Fruit fly (Drosophila melanogaster): ENCODE measurements around the gene Hmx.

Gene Hmx

DNA sequence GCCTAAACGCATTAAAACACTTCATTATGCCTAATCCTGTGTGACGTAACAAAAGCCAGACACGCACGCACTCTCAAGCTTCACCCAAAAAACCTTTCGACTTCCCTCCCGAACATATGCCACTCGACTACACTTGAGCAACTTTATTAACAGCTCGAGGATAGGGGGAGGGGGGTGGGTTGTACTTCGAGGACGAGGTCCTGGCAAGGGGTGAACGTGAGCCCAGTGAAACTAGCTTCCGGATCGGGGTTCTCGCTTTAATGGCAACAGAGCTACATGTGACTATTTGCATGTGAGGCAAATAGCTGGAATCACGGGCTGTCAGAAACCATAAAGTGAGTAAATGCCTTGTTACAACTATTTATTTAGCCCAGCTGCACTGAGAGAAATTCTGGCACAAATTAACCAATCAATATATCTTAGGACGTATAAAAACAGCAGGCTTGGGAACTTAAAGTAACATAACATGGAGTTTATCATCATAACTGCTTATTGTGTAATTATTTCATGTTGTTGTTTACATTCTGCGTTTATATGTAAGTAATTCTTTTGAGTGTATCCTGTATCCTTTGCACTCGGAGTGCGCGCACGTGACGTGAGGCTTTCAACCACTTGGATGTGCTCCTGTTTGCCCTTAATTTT is 7.8 kb upstream of the Hmx start (continued):
- peak; percentile 80 for TF ChIP-seq CG10979 (tag; optimal IDR thresholded peaks at IDR 0.05)
- TF ChIP-seq HmgZ (tag; optimal IDR thresholded peaks at IDR 0.05): no peak
- TF ChIP-seq her (GFP tag; optimal IDR thresholded peaks at IDR 0.05): peak; percentile 33
- no peak for TF ChIP-seq CG43689 (GFP tag; IDR thresholded peaks at IDR 0.05)
- TF ChIP-seq CG10462 (GFP tag; optimal IDR thresholded peaks at IDR 0.05): peak; percentile 57
- TF ChIP-seq CG1792 (GFP tag; optimal IDR thresholded peaks at IDR 0.05): peak; percentile 1
- peak; percentile 49 for TF ChIP-seq Antp (GFP tag; optimal IDR thresholded peaks at IDR 0.05)
- no peak for TF ChIP-seq CG16779 (GFP tag; IDR thresholded peaks at IDR 0.05)
- TF ChIP-seq CG30020 (tag; optimal IDR thresholded peaks at IDR 0.05): no peak
- peak; percentile 40 for TF ChIP-seq Spps (tag; optimal IDR thresholded peaks at IDR 0.05)
- 0 out of 2 replicates have a peak, but pooled peaks have one; percentile 9 for TF ChIP-seq CG3847 (GFP tag; IDR thresholded peaks at IDR 0.05)
- TF ChIP-seq Hr51 (GFP tag; optimal IDR thresholded peaks at IDR 0.05): no peak
- TF ChIP-seq CG4707 (GFP tag; optimal IDR thresholded peaks at IDR 0.05): no peak
- TF ChIP-seq fu2 (GFP tag; optimal IDR thresholded peaks at IDR 0.05): no peak
- TF ChIP-seq CG10565 (GFP tag; optimal IDR thresholded peaks at IDR 0.05): peak; percentile 33
- TF ChIP-seq Hsf (GFP tag; optimal IDR thresholded peaks at IDR 0.05): peak; percentile 44
- peak; percentile 25 for TF ChIP-seq CG8290 (GFP tag; optimal IDR thresholded peaks at IDR 0.05)
- no peak for TF ChIP-seq CG8290 (tag; optimal IDR thresholded peaks at IDR 0.05)
- TF ChIP-seq CG10209 (GFP tag; optimal IDR thresholded peaks at IDR 0.05): peak; percentile 42
- TF ChIP-seq NC2α (GFP tag; optimal IDR thresholded peaks at IDR 0.05): peak; percentile 8
- TF ChIP-seq tll (GFP tag; optimal IDR thresholded peaks at IDR 0.05): peak in 1 of 2 experiments; percentile 47
- peak; percentile 49; the same call in 1 of the 2 replicates for TF ChIP-seq CG17328 (GFP tag; IDR thresholded peaks at IDR 0.05)
- TF ChIP-seq CG11093 (GFP tag; IDR thresholded peaks at IDR 0.05): no peak
- TF ChIP-seq bab2 (GFP tag; optimal IDR thresholded peaks at IDR 0.05): peak; percentile 57
- no peak for TF ChIP-seq disco-r (GFP tag; optimal IDR thresholded peaks at IDR 0.05)
- TF ChIP-seq Pdp1 (GFP tag; optimal IDR thresholded peaks at IDR 0.05): peak in 1 of 2 experiments; percentile 3
- peak; percentile 40 for TF ChIP-seq CG6813 (GFP tag; optimal IDR thresholded peaks at IDR 0.05)
- peak; percentile 39; the same call in 1 of the 2 replicates for TF ChIP-seq HLH3B (GFP tag; IDR thresholded peaks at IDR 0.05)
- TF ChIP-seq CG17385 (GFP tag; optimal IDR thresholded peaks at IDR 0.05): peak; percentile 41
- TF ChIP-seq knrl (GFP tag; IDR thresholded peaks at IDR 0.05; ENCODE audit: partially characterized antibody): no peak
- no peak for TF ChIP-seq kay (GFP tag; optimal IDR thresholded peaks at IDR 0.05)
- TF ChIP-seq phol (tag; optimal IDR thresholded peaks at IDR 0.05): peak; percentile 70
- no peak for TF ChIP-seq lab (GFP tag; optimal IDR thresholded peaks at IDR 0.05)
- no peak for TF ChIP-seq Max (GFP tag; optimal IDR thresholded peaks at IDR 0.05)
- peak; percentile 64 for TF ChIP-seq Ssrp (tag; optimal IDR thresholded peaks at IDR 0.05)
- TF ChIP-seq CG32772 (GFP tag; IDR thresholded peaks at IDR 0.05): peak; percentile 41; the same call in 1 of the 2 replicates
- no peak; the same call in 2 of the 3 replicates for TF ChIP-seq croc (GFP tag; conservative IDR thresholded peaks at IDR 0.05)
- no peak for TF ChIP-seq CG6175 (GFP tag; IDR thresholded peaks at IDR 0.05)
- TF ChIP-seq chinmo (GFP tag; IDR thresholded peaks at IDR 0.05; ENCODE audit: partially characterized antibody): no peak
- no peak for TF ChIP-seq Dad (GFP tag; optimal IDR thresholded peaks at IDR 0.05)
- peak; percentile 53 for TF ChIP-seq Neu2 (GFP tag; optimal IDR thresholded peaks at IDR 0.05; ENCODE audit: borderline replicate concordance)
- no peak for TF ChIP-seq Dfd (GFP tag; optimal IDR thresholded peaks at IDR 0.05)
- peak; percentile 44 for TF ChIP-seq CG30403 (GFP tag; optimal IDR thresholded peaks at IDR 0.05)
- no peak for TF ChIP-seq CTCF (GFP tag; optimal IDR thresholded peaks at IDR 0.05)
- peak; percentile 14 for TF ChIP-seq NfI (GFP tag; optimal IDR thresholded peaks at IDR 0.05)
- no peak for TF ChIP-seq pan (optimal IDR thresholded peaks at IDR 0.05)
- TF ChIP-seq pan (GFP tag; optimal IDR thresholded peaks at IDR 0.05 in 1 of 2, IDR thresholded peaks at IDR 0.05 in 1 of 2): peak in 1 of 2 experiments; percentile 17
- peak; percentile 45 for TF ChIP-seq CG8924 (tag; optimal IDR thresholded peaks at IDR 0.05)
- no peak for TF ChIP-seq MBD-R2 (GFP tag; IDR thresholded peaks at IDR 0.05)
- no peak for TF ChIP-seq exex (tag; optimal IDR thresholded peaks at IDR 0.05)
